Fruit fly (Drosophila melanogaster): ENCODE results near the gene Cpr65Au.

The Cpr65Au gene

DNA sequence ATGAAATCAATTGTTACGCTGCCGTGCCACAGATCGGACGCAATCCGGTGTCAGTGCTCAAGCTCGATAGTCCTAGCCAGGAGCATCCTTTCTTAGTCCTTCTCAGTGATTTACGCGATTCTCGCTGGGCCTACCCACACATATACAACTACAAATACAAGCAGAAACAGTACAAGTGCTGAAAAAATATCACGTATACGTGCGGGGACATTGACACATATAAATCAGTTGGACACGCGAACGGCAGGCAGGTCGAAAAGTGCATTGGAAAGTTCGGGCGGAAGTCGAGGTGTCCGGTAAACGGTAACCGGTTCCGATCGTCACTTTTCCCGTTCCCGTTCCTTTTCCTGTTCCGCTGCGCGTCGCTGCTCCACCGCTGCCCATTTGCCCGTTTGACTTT, 20.5 kb downstream of the Cpr65Au start:
- TF ChIP-seq bab1 (GFP tag; optimal IDR thresholded peaks at IDR 0.05) (no peak), CG33017 (tag; optimal IDR thresholded peaks at IDR 0.05) (no peak), CG5204 (GFP tag; optimal IDR thresholded peaks at IDR 0.05) (no peak), toe (GFP tag; optimal IDR thresholded peaks at IDR 0.05) (no peak), CG14711 (tag; optimal IDR thresholded peaks at IDR 0.05) (no peak), tj (GFP tag; optimal IDR thresholded peaks at IDR 0.05) (no peak), kay (GFP tag; ENCODE audit: borderline replicate concordance) (no peak), Mnt (GFP tag; optimal IDR thresholded peaks at IDR 0.05) (no peak), Crg-1 (GFP tag; optimal IDR thresholded peaks at IDR 0.05) (no peak), ovo (GFP tag; optimal IDR thresholded peaks at IDR 0.05) (no peak), CG7101 (tag; optimal IDR thresholded peaks at IDR 0.05) (no peak), Hr96 (GFP tag; optimal IDR thresholded peaks at IDR 0.05) (no peak), cnc (optimal IDR thresholded peaks at IDR 0.05) (no peak), cic (GFP tag; optimal IDR thresholded peaks at IDR 0.05) (no peak), CG11617 (GFP tag; optimal IDR thresholded peaks at IDR 0.05) (no peak), pad (GFP tag; optimal IDR thresholded peaks at IDR 0.05) (no peak), Clk (GFP tag; optimal IDR thresholded peaks at IDR 0.05) (no peak)

DNA sequence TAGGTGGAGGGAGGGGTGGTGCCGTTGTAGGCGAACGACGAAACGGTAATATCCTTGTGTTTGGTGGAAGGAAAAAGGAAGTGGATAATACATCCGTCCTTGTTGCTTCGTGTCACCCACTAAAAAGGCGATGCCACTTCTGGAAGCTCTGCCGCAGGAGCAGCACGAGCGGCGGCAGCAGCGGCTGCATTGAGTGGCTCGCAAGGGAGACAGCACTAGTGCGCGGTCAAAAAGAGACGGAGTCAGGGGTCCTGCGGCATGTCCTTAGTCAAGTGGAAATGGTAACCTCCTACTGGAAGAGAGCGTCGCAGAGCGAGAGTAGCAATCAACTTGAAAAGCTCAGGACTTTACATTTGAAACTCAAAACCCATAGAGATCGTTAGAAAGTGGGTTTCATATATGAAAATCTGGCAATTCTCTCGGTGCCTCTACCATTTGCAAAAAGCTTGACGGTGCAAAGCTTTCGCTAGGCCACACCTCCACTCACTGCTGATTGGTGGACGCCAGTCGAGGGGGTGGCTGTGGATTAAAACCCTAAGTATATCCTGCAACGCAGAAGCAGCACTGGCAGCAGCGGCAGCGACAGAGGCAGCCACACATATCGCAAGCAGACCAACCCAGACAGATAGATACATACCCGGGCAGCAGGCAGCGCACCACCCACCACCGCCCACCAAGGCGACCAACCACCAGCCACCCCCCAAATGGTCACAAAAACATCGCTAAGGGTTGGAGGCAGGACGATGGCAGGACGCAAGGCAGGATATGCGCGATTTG, 21.0 kb downstream of the Cpr65Au start:
- TF ChIP-seq Crg-1 (GFP tag; optimal IDR thresholded peaks at IDR 0.05) (no peak), kay (GFP tag; ENCODE audit: borderline replicate concordance) (no peak), CG11617 (GFP tag; optimal IDR thresholded peaks at IDR 0.05) (no peak), CG12768 (GFP tag; optimal IDR thresholded peaks at IDR 0.05) (no peak), CG14711 (tag; optimal IDR thresholded peaks at IDR 0.05) (no peak), cic (GFP tag; optimal IDR thresholded peaks at IDR 0.05) (no peak), Mnt (GFP tag; optimal IDR thresholded peaks at IDR 0.05) (no peak), CG7045 (GFP tag; optimal IDR thresholded peaks at IDR 0.05) (no peak), Clk (GFP tag; optimal IDR thresholded peaks at IDR 0.05) (no peak), pad (GFP tag; optimal IDR thresholded peaks at IDR 0.05) (no peak), bab1 (GFP tag; optimal IDR thresholded peaks at IDR 0.05) (no peak), Hr96 (GFP tag; optimal IDR thresholded peaks at IDR 0.05) (no peak), CG33017 (tag; optimal IDR thresholded peaks at IDR 0.05) (no peak), CG1620 (GFP tag; optimal IDR thresholded peaks at IDR 0.05) (no peak)

DNA sequence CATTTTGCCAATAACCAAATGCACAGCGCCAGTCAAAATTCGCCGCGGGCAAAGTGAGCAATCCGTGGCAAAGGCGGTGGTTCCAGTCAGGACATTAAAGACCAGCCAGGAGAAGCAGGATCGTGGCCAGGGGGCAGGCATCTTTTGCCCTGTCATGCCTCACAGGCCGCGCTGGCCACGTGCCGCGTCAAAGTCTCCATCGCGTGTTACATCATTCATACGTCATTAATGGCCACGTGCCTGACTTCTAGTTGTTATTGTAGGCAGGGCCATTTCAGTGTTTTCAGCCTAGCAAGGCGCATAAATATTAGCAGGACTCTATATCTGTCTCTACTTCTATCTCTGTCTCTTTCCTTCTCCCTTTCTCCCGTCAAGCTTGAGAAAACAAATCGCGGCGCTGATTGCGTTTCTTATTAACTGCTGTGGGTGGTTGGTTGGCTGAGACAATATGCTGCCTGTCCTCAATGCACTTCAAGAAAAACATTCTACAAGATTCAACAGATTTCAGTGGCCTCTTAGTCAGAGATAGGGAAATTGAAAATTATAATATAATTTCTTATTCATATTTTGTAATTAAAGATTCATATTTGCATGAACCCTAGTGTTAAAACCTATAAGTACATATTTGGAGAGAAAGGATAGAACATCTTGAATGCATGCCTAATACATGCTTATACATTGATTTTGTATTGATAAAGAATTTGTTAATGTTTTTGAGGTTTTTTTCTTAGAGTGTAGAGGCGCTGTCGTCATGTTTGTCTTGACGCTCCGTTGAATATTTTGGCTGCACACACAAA, 23.4 kb downstream of the Cpr65Au start:
- TF ChIP-seq CG33017 (tag; optimal IDR thresholded peaks at IDR 0.05) (no peak), Clk (GFP tag; optimal IDR thresholded peaks at IDR 0.05) (no peak), CG12768 (GFP tag; optimal IDR thresholded peaks at IDR 0.05) (no peak), Crg-1 (GFP tag; optimal IDR thresholded peaks at IDR 0.05) (no peak), cic (GFP tag; optimal IDR thresholded peaks at IDR 0.05) (no peak)

DNA sequence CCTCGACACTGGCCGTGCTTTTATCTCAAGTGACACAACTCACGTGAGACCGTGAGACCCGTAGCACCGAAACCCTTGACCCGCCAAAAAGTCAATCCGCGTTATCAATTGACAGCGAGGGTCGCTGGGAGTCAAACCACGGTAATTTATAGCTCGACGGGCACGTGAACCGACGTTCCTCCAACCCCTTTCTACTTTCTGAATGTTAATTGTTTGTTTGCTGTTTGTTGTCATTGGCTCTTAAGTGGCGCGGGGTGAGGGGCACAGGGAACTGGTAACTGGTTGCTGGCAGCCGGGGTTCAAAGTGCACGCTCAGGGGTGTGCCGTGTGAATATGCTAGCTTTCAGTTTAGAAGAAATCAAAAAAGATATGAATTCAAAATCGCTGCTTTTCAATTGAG, 25.2 kb downstream of the Cpr65Au start:
- TF ChIP-seq CG7045 (GFP tag; optimal IDR thresholded peaks at IDR 0.05) (no peak), ovo (GFP tag; optimal IDR thresholded peaks at IDR 0.05) (no peak), cic (GFP tag; optimal IDR thresholded peaks at IDR 0.05) (no peak), Clk (GFP tag; optimal IDR thresholded peaks at IDR 0.05) (no peak), CG5204 (GFP tag; optimal IDR thresholded peaks at IDR 0.05) (no peak), bab1 (GFP tag; optimal IDR thresholded peaks at IDR 0.05) (no peak), CG12768 (GFP tag; optimal IDR thresholded peaks at IDR 0.05) (no peak), CG11617 (GFP tag; optimal IDR thresholded peaks at IDR 0.05) (no peak), Hr96 (GFP tag; optimal IDR thresholded peaks at IDR 0.05) (no peak), cnc (optimal IDR thresholded peaks at IDR 0.05) (no peak), CG1620 (GFP tag; optimal IDR thresholded peaks at IDR 0.05) (no peak), Crg-1 (GFP tag; optimal IDR thresholded peaks at IDR 0.05) (no peak), pad (GFP tag; optimal IDR thresholded peaks at IDR 0.05) (no peak), toe (GFP tag; optimal IDR thresholded peaks at IDR 0.05) (no peak), tj (GFP tag; optimal IDR thresholded peaks at IDR 0.05) (no peak)

DNA sequence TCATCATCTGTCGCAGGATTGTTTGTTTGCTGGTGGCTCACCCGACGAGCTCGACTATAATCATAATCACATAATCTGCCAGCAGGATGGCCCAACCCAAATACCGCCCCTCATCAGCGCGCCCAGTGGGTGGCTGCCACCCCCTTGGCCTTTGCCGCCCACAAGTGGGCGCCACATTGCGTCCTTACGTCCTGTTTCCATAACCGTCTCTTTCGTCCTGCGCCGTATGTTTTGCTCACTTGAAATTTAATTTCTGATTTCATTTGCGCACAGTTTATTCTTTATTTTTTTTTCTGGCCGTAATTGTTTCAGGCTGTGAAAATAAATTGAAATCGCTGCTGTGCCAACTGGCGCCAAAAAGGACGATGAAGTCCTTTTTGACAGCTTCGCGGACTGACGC, 26.5 kb downstream of the Cpr65Au start:
- TF ChIP-seq CG12768 (GFP tag; optimal IDR thresholded peaks at IDR 0.05) (no peak), Crg-1 (GFP tag; optimal IDR thresholded peaks at IDR 0.05) (no peak), tj (GFP tag; optimal IDR thresholded peaks at IDR 0.05) (no peak), CG1620 (GFP tag; optimal IDR thresholded peaks at IDR 0.05) (no peak)

DNA sequence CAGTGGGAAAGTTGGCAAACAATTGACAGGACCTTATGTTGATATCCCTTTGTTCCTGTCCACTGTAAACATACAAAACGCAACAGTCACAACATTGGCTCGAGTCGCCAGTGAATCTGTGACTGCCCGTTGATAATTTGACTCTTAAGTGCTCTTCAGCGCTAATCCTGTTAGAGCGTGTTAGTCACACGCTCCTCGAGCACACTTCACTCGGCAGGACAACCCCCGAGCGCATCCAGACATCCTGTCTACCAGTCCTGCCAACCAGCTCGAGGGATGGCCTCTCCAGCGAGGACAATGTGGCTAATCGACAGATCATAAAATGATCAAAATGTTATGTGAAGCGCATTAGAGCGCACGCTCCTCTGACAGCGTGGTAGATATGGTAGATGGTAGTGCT, 27.4 kb downstream of the Cpr65Au start:
- TF ChIP-seq tj (GFP tag; optimal IDR thresholded peaks at IDR 0.05) (no peak), CG5204 (GFP tag; optimal IDR thresholded peaks at IDR 0.05) (no peak), toe (GFP tag; optimal IDR thresholded peaks at IDR 0.05) (no peak), CG12768 (GFP tag; optimal IDR thresholded peaks at IDR 0.05) (no peak)

DNA sequence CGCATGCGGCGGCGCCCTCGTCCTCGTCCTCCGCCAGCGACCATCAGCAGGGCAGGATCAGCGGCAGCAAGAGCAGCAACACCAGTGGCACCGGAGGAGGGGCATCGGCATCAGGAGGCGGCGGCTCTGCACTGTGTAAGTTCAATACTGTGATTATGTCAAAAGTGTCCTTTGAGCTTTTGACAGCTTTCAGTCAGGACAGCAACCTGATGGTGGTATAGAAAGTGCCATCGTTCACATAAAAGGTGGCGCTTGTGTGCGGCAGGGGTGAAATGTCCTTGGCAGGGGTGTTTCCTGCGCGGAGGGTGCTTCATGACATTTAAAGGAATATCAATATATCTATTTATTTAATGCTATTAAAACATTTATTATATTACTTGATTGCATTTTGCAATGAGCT, 28.3 kb downstream of the Cpr65Au start:
- TF ChIP-seq toe (GFP tag; optimal IDR thresholded peaks at IDR 0.05) (no peak), bab1 (GFP tag; optimal IDR thresholded peaks at IDR 0.05) (no peak)

All from whole organism, adult.